Fruit fly (Drosophila melanogaster) whole organism, wandering third instar larva: ENCODE results near the gene Rbp4.

Source experiments
- CG9705 ChIP-seq: fragments of 200-800 bp; sonication (Bioruptor generic); optimal IDR thresholded peaks from 2 replicates; lab custom pipeline; 2018; ENCODE audit warnings: missing biosample characterization, mild to moderate bottlenecking, missing genetic modification characterization
- Hnf4 ChIP-seq: fragments of 200-800 bp; sonication (Bioruptor generic); optimal IDR thresholded peaks from 2 replicates; lab custom pipeline; 2016; ENCODE audit warnings: missing biosample characterization, mild to moderate bottlenecking, missing genetic modification characterization
- Hr78 ChIP-seq: fragments of >200 bp; optimal IDR thresholded peaks from 2 replicates; lab custom pipeline; 2017; ENCODE audit warnings: missing biosample characterization, missing genetic modification characterization
- Myc ChIP-seq: fragments of >200 bp; optimal IDR thresholded peaks from 2 replicates; lab custom pipeline; 2017
- N ChIP-seq: fragments of >200 bp; optimal IDR thresholded peaks from 2 replicates; lab custom pipeline; 2018; ENCODE audit warnings: missing biosample characterization, missing external identifiers, missing genetic modification characterization
- Sp1 ChIP-seq: fragments of 200-800 bp; sonication (Bioruptor generic); optimal IDR thresholded peaks from 3 replicates; lab custom pipeline; 2019; ENCODE audit warnings: missing biosample characterization, mild to moderate bottlenecking, missing genetic modification characterization, moderate library complexity
- dmrt93B ChIP-seq: fragments of 200-800 bp; sonication (Bioruptor generic); optimal IDR thresholded peaks from 2 replicates; lab custom pipeline; 2018; ENCODE audit warnings: missing biosample characterization, mild to moderate bottlenecking, missing genetic modification characterization
- fru ChIP-seq: fragments of 200-800 bp; sonication (Bioruptor generic); optimal IDR thresholded peaks from 3 replicates; lab custom pipeline; 2016; ENCODE audit warnings: missing biosample characterization, mild to moderate bottlenecking, missing genetic modification characterization
- lola ChIP-seq: fragments of >200 bp; optimal IDR thresholded peaks from 2 replicates; lab custom pipeline; 2017; ENCODE audit warnings: missing biosample characterization, missing genetic modification characterization
- usp ChIP-seq: fragments of >200 bp; optimal IDR thresholded peaks from 2 replicates; lab custom pipeline; 2017; ENCODE audit warnings: missing biosample characterization, missing genetic modification characterization

DNA sequence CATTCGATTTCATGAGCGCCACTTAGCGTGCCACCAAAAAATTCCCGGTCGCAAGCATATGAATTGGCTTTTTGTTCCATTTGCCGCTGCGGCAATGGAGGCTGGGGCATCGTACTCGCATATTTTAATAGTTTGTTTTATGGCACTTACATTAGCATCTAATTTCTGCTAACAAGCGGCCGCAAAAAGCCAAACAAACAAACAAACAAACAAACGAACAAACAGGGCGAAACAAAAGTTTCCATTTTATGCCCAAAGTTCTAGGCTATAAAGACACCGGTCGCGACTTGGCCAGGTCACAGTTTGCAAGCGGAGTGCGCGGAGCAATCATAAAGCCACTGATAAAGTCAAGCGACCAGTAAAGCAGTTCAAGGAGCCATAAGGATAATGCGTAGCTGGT is 40.6 kb downstream of the Rbp4 start, which contains the start of gene CG9269:
- TF ChIP-seq usp (GFP tag; lab: Kevin White, UChicago) (no peak), Hr78 (GFP tag; lab: Kevin White, UChicago) (no peak), CG9705 (GFP tag; lab: Kevin White, UChicago) (no peak), Sp1 (GFP tag; lab: Kevin White, UChicago) (no peak), N (GFP tag; lab: Kevin White, UChicago) (no peak), lola (GFP tag; lab: Kevin White, UChicago) (no peak), Myc (lab: Kevin White, UChicago) (no peak), dmrt93B (GFP tag; lab: Kevin White, UChicago) (no peak), Hnf4 (no peak), fru (GFP tag; lab: Kevin White, UChicago) (no peak)
